Worm (Caenorhabditis elegans) whole organism, mixed stage, embryonic: Measurements from ENCODE around the gene nhr-235.
A peak's percentile ranks its signal among the peaks of the same experiment; 100 is the strongest.

Experiments
- M03D4.4 ChIP-seq: sonication (generic microtip); optimal IDR thresholded peaks from 2 replicates; lab custom pipeline; 2017; ENCODE audit warnings: mild to moderate bottlenecking, missing genetic modification characterization, missing compliant biosample characterization
- bed-3 ChIP-seq: fragments of 200-800 bp; sonication (Bioruptor generic); optimal IDR thresholded peaks from 3 replicates; lab custom pipeline; 2018; ENCODE audit warnings: mild to moderate bottlenecking, missing genetic modification characterization, moderate library complexity, missing compliant biosample characterization
- blmp-1 ChIP-seq: fragments of 150-350 bp; optimal IDR thresholded peaks from 2 replicates; lab custom pipeline; 2014; ENCODE audit warnings: missing biosample characterization, missing genetic modification characterization
- ceh-39 ChIP-seq: fragments of 150-350 bp; optimal IDR thresholded peaks from 2 replicates; lab custom pipeline; 2014; ENCODE audit warnings: missing biosample characterization, missing genetic modification characterization
- ceh-83 ChIP-seq: fragments of 200-800 bp; sonication (Bioruptor generic); optimal IDR thresholded peaks from 2 replicates; lab custom pipeline; 2018; ENCODE audit warnings: mild to moderate bottlenecking, missing genetic modification characterization, missing compliant biosample characterization
- ces-1 ChIP-seq: fragments of 150-350 bp; optimal IDR thresholded peaks from 2 replicates; lab custom pipeline; 2014; ENCODE audit warnings: missing biosample characterization, missing genetic modification reagents, missing genetic modification characterization
- elt-1 ChIP-seq: sonication (generic microtip); optimal IDR thresholded peaks from 2 replicates; lab custom pipeline; 2017; ENCODE audit warnings: missing genetic modification characterization, mild to moderate bottlenecking, missing compliant biosample characterization, antibody characterized with exemption, moderate library complexity, borderline replicate concordance; ENCODE audit not compliant: insufficient read depth
- elt-3 ChIP-seq: fragments of 150-350 bp; optimal IDR thresholded peaks from 2 replicates; lab custom pipeline; 2014; ENCODE audit warnings: missing biosample characterization, missing genetic modification characterization
- flh-1 ChIP-seq: fragments of 200-800 bp; sonication (Bioruptor generic); optimal IDR thresholded peaks from 2 replicates; lab custom pipeline; 2018; ENCODE audit warnings: mild to moderate bottlenecking, missing genetic modification characterization, moderate library complexity, missing compliant biosample characterization
- ham-2 ChIP-seq: fragments of 200-800 bp; sonication (Bioruptor generic); optimal IDR thresholded peaks from 2 replicates; lab custom pipeline; 2018; ENCODE audit warnings: mild to moderate bottlenecking, missing genetic modification characterization, missing compliant biosample characterization
- hlh-1 ChIP-seq: fragments of 150-350 bp; optimal IDR thresholded peaks from 2 replicates; lab custom pipeline; 2014; ENCODE audit warnings: missing biosample characterization, missing genetic modification reagents, missing genetic modification characterization
- lin-13 ChIP-seq: fragments of 150-350 bp; optimal IDR thresholded peaks from 2 replicates; lab custom pipeline; 2014; ENCODE audit warnings: missing biosample characterization, missing genetic modification characterization
- lsy-2 ChIP-seq: fragments of 150-350 bp; optimal IDR thresholded peaks from 2 replicates; lab custom pipeline; 2014; ENCODE audit warnings: missing biosample characterization, missing genetic modification characterization
- mep-1 ChIP-seq: fragments of 150-350 bp; optimal IDR thresholded peaks from 2 replicates; lab custom pipeline; 2017; ENCODE audit warnings: missing biosample characterization, missing genetic modification reagents, missing genetic modification characterization, inconsistent platforms
- mls-2 ChIP-seq: sonication (generic microtip); optimal IDR thresholded peaks from 2 replicates; lab custom pipeline; 2016; ENCODE audit warnings: mild to moderate bottlenecking, missing genetic modification characterization, moderate library complexity, missing compliant biosample characterization
- nhr-12 ChIP-seq: fragments of 150-350 bp; optimal IDR thresholded peaks from 2 replicates; lab custom pipeline; 2014; ENCODE audit warnings: missing biosample characterization, missing genetic modification characterization
- nhr-237 ChIP-seq: fragments of 150-350 bp; optimal IDR thresholded peaks from 2 replicates; lab custom pipeline; 2014; ENCODE audit warnings: missing biosample characterization, missing genetic modification characterization
- nhr-76 ChIP-seq: sonication (generic microtip); optimal IDR thresholded peaks from 2 replicates; lab custom pipeline; 2017; ENCODE audit warnings: missing biosample characterization, missing genetic modification characterization
- sem-2 ChIP-seq: fragments of 200-800 bp; sonication (Bioruptor generic); optimal IDR thresholded peaks from 2 replicates; lab custom pipeline; 2018; ENCODE audit warnings: mild to moderate bottlenecking, missing genetic modification characterization, missing compliant biosample characterization
- snpc-4 ChIP-seq: fragments of 150-350 bp; optimal IDR thresholded peaks from 2 replicates; lab custom pipeline; 2014; ENCODE audit warnings: missing biosample characterization, missing genetic modification characterization
- sptf-1 ChIP-seq: sonication (generic microtip); optimal IDR thresholded peaks from 2 replicates; lab custom pipeline; 2017; ENCODE audit warnings: mild to moderate bottlenecking, missing genetic modification characterization, moderate library complexity, missing compliant biosample characterization
- tbx-8 ChIP-seq: fragments of 200-800 bp; sonication (Bioruptor generic); optimal IDR thresholded peaks from 2 replicates; lab custom pipeline; 2018; ENCODE audit warnings: mild to moderate bottlenecking, missing genetic modification characterization, moderate library complexity, missing compliant biosample characterization
- unc-120 ChIP-seq: sonication (generic microtip); optimal IDR thresholded peaks from 2 replicates; lab custom pipeline; 2017; ENCODE audit warnings: missing genetic modification characterization, missing compliant biosample characterization; ENCODE audit not compliant: poor library complexity, severe bottlenecking
- unc-39 ChIP-seq: fragments of 150-350 bp; optimal IDR thresholded peaks from 2 replicates; lab custom pipeline; 2014; ENCODE audit warnings: missing biosample characterization, missing genetic modification characterization
- unc-62 ChIP-seq: fragments of 150-350 bp; optimal IDR thresholded peaks from 2 replicates; lab custom pipeline; 2014; ENCODE audit warnings: missing biosample characterization, missing genetic modification reagents, missing genetic modification characterization
- zip-8 ChIP-seq: fragments of 150-350 bp; optimal IDR thresholded peaks from 2 replicates; lab custom pipeline; 2014; ENCODE audit warnings: missing biosample characterization, missing genetic modification characterization

nhr-235 gene

DNA sequence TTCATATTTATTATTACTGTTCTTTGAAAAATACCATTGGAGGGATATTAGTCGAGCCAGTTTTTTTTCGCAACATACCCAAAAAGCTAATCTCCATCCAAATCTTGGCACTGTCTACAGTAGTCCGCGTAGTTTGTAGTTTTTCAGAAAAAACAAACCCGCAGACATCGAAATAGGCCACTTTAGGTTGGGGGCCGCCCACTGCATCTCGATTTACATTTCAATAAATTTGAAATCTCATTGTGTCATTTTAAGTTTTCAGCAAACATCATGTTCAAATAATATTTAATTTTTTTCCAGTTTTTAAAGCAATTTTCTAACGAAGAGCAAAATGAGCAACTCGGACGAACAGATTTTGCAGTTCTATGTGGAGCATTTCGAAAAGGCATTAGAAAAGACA is at the start of gene nhr-235:
nhr-235 (plus strand) TSS at position 301 of the 400 bp plus-strand sequence.
- TF ChIP-seq sptf-1 (tag; lab: Kevin White, UChicago) (no peak), ceh-83 (GFP tag; lab: Kevin White, UChicago) (no peak), unc-120 (tag; lab: Kevin White, UChicago) (no peak), unc-39 (tag; lab: Kevin White, UChicago) (no peak), ces-1 (GFP tag; lab: Kevin White, UChicago) (no peak), lin-13 (tag; lab: Kevin White, UChicago) (no peak), lsy-2 (tag; lab: Kevin White, UChicago) (no peak), elt-3 (no peak), elt-1 (tag; lab: Kevin White, UChicago) (no peak), unc-62 (GFP tag; lab: Kevin White, UChicago) (no peak), nhr-237 (no peak), bed-3 (GFP tag; lab: Kevin White, UChicago) (no peak)

DNA sequence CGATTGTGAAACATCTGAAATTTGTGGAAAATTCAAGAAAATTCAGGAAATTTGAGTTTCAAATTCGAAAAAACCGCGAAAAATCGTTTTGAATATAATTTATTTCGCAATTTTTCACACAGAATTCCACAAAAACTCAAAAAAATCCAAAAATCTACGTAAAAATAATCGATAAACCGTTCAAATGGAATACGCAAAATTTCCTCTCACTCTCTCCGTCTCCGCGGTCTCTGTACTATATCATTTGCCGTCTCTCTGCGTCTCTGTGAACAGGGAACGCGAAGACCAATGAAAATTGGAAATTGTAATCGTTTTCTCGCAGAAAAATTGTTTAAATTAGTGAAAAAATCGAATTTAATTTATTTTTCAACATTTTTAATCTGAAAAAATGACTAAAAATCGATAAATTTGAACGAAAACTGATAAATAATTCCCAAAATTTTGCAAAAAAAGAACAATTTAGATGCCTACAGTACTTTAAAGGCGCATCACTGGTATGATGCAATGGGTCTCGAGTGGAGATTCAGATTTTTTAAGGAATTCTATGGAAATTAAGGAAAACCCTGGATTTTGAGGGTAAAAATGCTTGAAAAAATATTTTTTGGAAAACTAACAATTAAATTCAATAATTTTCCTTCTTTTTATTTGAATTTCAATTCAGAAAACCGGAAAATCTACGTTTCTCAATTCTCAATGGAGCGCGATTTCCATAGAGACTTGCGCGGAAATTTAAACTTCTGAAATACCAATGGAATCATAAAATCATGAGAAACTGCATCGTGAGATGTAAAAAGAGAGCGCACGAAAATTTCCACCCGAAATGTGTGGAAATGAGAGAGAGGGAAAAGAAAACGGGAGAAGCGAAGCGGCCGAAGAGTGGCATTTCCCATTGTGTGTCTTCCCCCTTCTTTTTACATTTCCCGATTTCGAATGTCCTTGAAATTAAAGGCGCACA is 36.5 kb upstream of the nhr-235 start, which contains the start of the genes ceh-100 and lips-15:
ceh-100 (minus strand) TSS at position 14 of the 955 bp plus-strand sequence.
lips-15 (plus strand) TSS at position 720 of the 955 bp plus-strand sequence.
- TF ChIP-seq sem-2 (GFP tag; lab: Kevin White, UChicago): no peak
- TF ChIP-seq mep-1 (tag; lab: Kevin White, UChicago): peak; percentile 61
- peak; percentile 24 for TF ChIP-seq lsy-2 (tag; lab: Kevin White, UChicago)
- TF ChIP-seq unc-120 (tag; lab: Kevin White, UChicago): peak; percentile 5
- TF ChIP-seq ceh-39 (tag; lab: Kevin White, UChicago): peak; percentile 10
- no peak for TF ChIP-seq snpc-4 (tag; lab: Kevin White, UChicago)

DNA sequence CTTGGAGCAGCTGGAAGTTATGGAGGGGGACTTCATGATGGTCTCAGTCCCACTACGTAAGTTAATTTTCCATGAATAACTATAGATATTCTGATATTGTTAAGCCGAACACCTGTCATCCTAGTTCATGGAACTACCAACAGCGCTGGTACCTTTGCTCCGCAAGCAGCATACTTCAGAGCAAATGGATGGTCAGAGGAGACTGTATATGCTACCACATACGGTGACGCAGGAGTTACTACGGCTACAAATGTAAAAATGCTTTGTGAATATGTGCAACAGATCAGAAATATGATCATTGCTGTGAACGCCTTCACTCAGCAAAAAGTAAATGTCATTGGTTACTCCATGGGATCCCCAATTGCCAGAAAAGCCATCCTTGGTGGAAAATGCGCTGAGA is 34.4 kb upstream of the nhr-235 start:
- no peak for TF ChIP-seq unc-39 (tag; lab: Kevin White, UChicago)
- no peak for TF ChIP-seq zip-8 (tag; lab: Kevin White, UChicago)
- TF ChIP-seq ceh-39 (tag; lab: Kevin White, UChicago): no peak
- TF ChIP-seq nhr-237: no peak

DNA sequence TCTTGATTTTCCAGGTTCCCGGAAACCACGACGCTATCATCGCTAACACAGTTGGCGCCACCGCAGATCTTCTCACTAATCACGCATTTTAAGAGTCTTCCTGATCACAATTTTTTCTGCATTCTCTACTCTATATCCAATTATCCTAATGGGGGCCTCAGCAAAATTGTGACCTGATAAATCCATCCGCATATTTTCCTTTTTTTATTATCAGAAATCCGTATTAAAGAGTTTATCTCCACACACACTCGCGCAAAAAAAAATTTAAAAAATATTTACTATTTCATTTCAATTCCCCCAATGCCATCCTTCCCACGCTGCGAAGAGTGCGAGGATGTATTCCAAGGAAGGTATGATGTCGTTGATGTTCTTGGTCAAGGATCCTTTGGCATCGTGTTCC is 33.6 kb upstream of the nhr-235 start, which contains the start of gene Y38E10A.8:
Y38E10A.8 (plus strand) TSS at position 301 of the 400 bp plus-strand sequence.
- no peak for TF ChIP-seq ham-2 (GFP tag; lab: Kevin White, UChicago)
- TF ChIP-seq nhr-76 (tag; lab: Kevin White, UChicago): no peak
- TF ChIP-seq nhr-12 (tag; lab: Kevin White, UChicago): no peak
- TF ChIP-seq flh-1 (GFP tag; lab: Kevin White, UChicago): no peak
- TF ChIP-seq ces-1 (GFP tag; lab: Kevin White, UChicago): no peak
- no peak for TF ChIP-seq unc-120 (tag; lab: Kevin White, UChicago)
- no peak for TF ChIP-seq sem-2 (GFP tag; lab: Kevin White, UChicago)
- no peak for TF ChIP-seq unc-62 (GFP tag; lab: Kevin White, UChicago)
- TF ChIP-seq M03D4.4 (tag; lab: Kevin White, UChicago): no peak
- no peak for TF ChIP-seq ceh-39 (tag; lab: Kevin White, UChicago)
- TF ChIP-seq mep-1 (tag; lab: Kevin White, UChicago): no peak
- TF ChIP-seq elt-3: no peak
- TF ChIP-seq bed-3 (GFP tag; lab: Kevin White, UChicago): no peak
- TF ChIP-seq, all 35 proteins: peak for 0

DNA sequence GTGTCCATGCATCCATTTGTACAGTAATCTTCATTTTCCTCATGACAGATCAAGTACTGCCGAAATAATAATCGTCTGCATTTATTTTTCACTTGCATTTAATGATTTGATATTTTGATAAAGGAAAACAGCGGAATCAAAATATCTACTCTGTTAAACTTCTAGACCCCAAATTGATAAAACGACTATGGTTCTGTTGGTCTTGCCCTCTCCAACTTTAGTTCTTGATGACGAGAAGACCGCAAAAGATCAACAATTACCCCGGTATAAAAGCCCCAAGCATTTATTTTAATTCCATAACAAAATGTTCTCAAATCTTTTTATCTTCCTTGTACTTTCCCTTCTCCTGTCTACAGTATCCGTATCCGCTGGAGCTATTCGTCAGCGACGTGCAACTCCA is 31.8 kb upstream of the nhr-235 start, which contains the start of gene Y38E10A.9:
Y38E10A.9 (plus strand) TSS at position 301 of the 400 bp plus-strand sequence.
- no peak for TF ChIP-seq hlh-1
- no peak for TF ChIP-seq snpc-4 (tag; lab: Kevin White, UChicago)
- TF ChIP-seq elt-3: no peak
- no peak for TF ChIP-seq ceh-39 (tag; lab: Kevin White, UChicago)
- no peak for TF ChIP-seq tbx-8
- TF ChIP-seq ceh-83 (GFP tag; lab: Kevin White, UChicago): no peak
- no peak for TF ChIP-seq mls-2 (tag; lab: Kevin White, UChicago)
- no peak for TF ChIP-seq blmp-1 (tag; lab: Kevin White, UChicago)
